Worm (Caenorhabditis elegans) whole organism, early embryonic: ENCODE data around the gene T24D5.2.

Experiments used
- B0310.2 ChIP-seq: sonication (generic microtip); optimal IDR thresholded peaks from 2 replicates; lab custom pipeline; 2016; ENCODE audit warnings: mild to moderate bottlenecking, missing genetic modification characterization, missing compliant biosample characterization
- F13C5.2 ChIP-seq: sonication (generic microtip); optimal IDR thresholded peaks from 2 replicates; lab custom pipeline; 2017; ENCODE audit warnings: mild to moderate bottlenecking, missing genetic modification characterization, inconsistent platforms, missing compliant biosample characterization
- ama-1 ChIP-seq: fragments of 150-350 bp; optimal IDR thresholded peaks from 2 replicates; lab custom pipeline; 2014
- flt-1 ChIP-seq: fragments of 200-800 bp; sonication (Bioruptor generic); IDR thresholded peaks from 2 replicates; pipeline ENCODE4 v1.3.6; 2022; ENCODE audit warnings: missing genetic modification characterization, missing compliant biosample characterization
- hmbx-1 ChIP-seq: sonication (generic microtip); optimal IDR thresholded peaks from 2 replicates; lab custom pipeline; 2016; ENCODE audit warnings: mild to moderate bottlenecking, missing genetic modification characterization, missing compliant biosample characterization
- scrt-1 ChIP-seq: fragments of 200-800 bp; sonication (Bioruptor generic); IDR thresholded peaks from 2 replicates; pipeline ENCODE4 v1.3.6; 2022; ENCODE audit warnings: missing genetic modification characterization, missing compliant biosample characterization
- sea-1 ChIP-seq: fragments of 200-800 bp; sonication (Bioruptor generic); conservative IDR thresholded peaks from 2 replicates; pipeline ENCODE4 v1.3.6; 2022; ENCODE audit warnings: missing genetic modification characterization, missing compliant biosample characterization
- tra-4 ChIP-seq: sonication (generic microtip); optimal IDR thresholded peaks from 2 replicates; lab custom pipeline; 2017; ENCODE audit warnings: missing genetic modification characterization, missing compliant biosample characterization

DNA sequence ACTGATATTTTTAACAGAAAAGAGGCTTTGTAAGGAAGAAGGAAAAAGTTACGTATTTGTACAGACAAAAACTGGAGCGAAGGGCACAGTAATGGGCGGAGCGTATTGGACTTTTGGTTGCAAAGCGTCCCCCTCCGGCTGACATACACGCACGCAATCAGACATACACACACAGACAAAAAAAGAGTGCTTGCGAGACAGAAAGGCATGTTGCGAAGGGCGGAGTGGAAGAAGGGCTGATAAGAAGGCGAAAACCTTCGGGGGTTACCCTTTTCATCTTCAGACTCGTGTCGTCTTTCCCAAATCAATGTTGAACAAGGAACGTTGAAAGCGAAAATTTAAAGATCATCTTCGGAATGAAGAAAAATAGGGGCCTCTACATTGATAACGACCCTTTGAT lies 44.3 kb upstream of the T24D5.2 start:
- TF ChIP-seq sea-1 (no peak), ama-1 (lab: Kevin White, UChicago) (no peak), flt-1 (GFP tag; lab: Robert Waterston, UW) (no peak), F13C5.2 (tag; lab: Kevin White, UChicago) (no peak), hmbx-1 (tag; lab: Kevin White, UChicago) (no peak), tra-4 (tag; lab: Kevin White, UChicago) (no peak), B0310.2 (tag; lab: Kevin White, UChicago) (no peak), scrt-1 (no peak)
